Worm (Caenorhabditis elegans) whole organism, midembryonic: ENCODE results near the gene D1005.2.

Source experiments
- T22C8.4 ChIP-seq: fragments of 200-800 bp; sonication (Bioruptor generic); IDR thresholded peaks from 2 replicates; pipeline ENCODE4 v1.3.6; 2022; ENCODE audit warnings: missing genetic modification characterization, missing compliant biosample characterization
- ztf-29 ChIP-seq: fragments of 200-800 bp; sonication (Bioruptor generic); IDR thresholded peaks from 2 replicates; pipeline ENCODE4 v1.3.6; 2022; ENCODE audit warnings: missing genetic modification reagents, missing genetic modification characterization, missing compliant biosample characterization

- TF ChIP-seq T22C8.4 (GFP tag; lab: Robert Waterston, UW) (peak; percentile 39; the same call in 1 of the 2 replicates), ztf-29 (no peak)
Measured at ce11 chrX:1486135-1486648, 27.4 kb downstream of the D1005.2 start, which contains the start of the genes D1005.10 and dhs-25.
